Worm (Caenorhabditis elegans) whole organism, L1 larva: ENCODE results near the gene adt-1.
A peak's percentile ranks its signal among the peaks of the same experiment; 100 is the strongest.

Experiments used
- C04F5.9 ChIP-seq: sonication (generic microtip); optimal IDR thresholded peaks from 2 replicates; lab custom pipeline; 2016; ENCODE audit warnings: missing genetic modification characterization, missing compliant biosample characterization
- blmp-1 ChIP-seq: fragments of 150-350 bp; optimal IDR thresholded peaks from 2 replicates; lab custom pipeline; 2014; ENCODE audit warnings: missing biosample characterization, missing genetic modification characterization
- ceh-63 ChIP-seq: fragments of 200-800 bp; sonication (Bioruptor generic); optimal IDR thresholded peaks from 2 replicates; lab custom pipeline; 2018; ENCODE audit warnings: mild to moderate bottlenecking, missing genetic modification characterization, missing compliant biosample characterization
- ceh-82 ChIP-seq, 3 experiments: fragments of 150-350 bp in 1 of 3; sonication (generic microtip) in 2 of 3; optimal IDR thresholded peaks; 2 replicates each; lab custom pipeline; 2014 to 2017; ENCODE audit warnings: missing biosample characterization in 3 of 3, missing genetic modification characterization in 3 of 3
- ces-1 ChIP-seq: fragments of 150-350 bp; optimal IDR thresholded peaks from 2 replicates; lab custom pipeline; 2014; ENCODE audit warnings: missing biosample characterization, missing genetic modification reagents, missing genetic modification characterization
- grh-1 ChIP-seq: fragments of 200-800 bp; sonication (Bioruptor generic); IDR thresholded peaks from 2 replicates; pipeline ENCODE4 v1.3.6; 2022; ENCODE audit warnings: missing genetic modification reagents, missing genetic modification characterization, missing compliant biosample characterization
- jun-1 ChIP-seq: fragments of 150-350 bp; optimal IDR thresholded peaks from 2 replicates; lab custom pipeline; 2014; ENCODE audit warnings: missing biosample characterization, missing genetic modification reagents, missing genetic modification characterization
- lin-35 ChIP-seq, 2 experiments: fragments of 150-350 bp; optimal IDR thresholded peaks; 2 replicates each; lab custom pipeline; 2014; ENCODE audit warnings: missing biosample characterization in 2 of 2, missing genetic modification characterization in 2 of 2, missing genetic modification reagents in 2 of 2
- pag-3 ChIP-seq: sonication (generic microtip); optimal IDR thresholded peaks from 2 replicates; lab custom pipeline; 2017; ENCODE audit warnings: missing genetic modification characterization, mild to moderate bottlenecking, missing compliant biosample characterization, antibody characterized with exemption, borderline replicate concordance; ENCODE audit not compliant: insufficient read depth
- pax-3 ChIP-seq: fragments of 200-800 bp; sonication (Bioruptor generic); optimal IDR thresholded peaks from 2 replicates; lab custom pipeline; 2018; ENCODE audit warnings: mild to moderate bottlenecking, missing genetic modification characterization, moderate library complexity, missing compliant biosample characterization
- snpc-4 ChIP-seq: fragments of 150-350 bp; optimal IDR thresholded peaks from 2 replicates; lab custom pipeline; 2014; ENCODE audit warnings: missing biosample characterization, missing genetic modification characterization
- unc-130 ChIP-seq: fragments of 150-350 bp; optimal IDR thresholded peaks from 2 replicates; lab custom pipeline; 2017; ENCODE audit warnings: missing biosample characterization, missing genetic modification characterization, inconsistent platforms
- unc-30 ChIP-seq: sonication (generic microtip); optimal IDR thresholded peaks from 2 replicates; lab custom pipeline; 2017; ENCODE audit warnings: missing biosample characterization, missing genetic modification characterization

- peak; percentile 41 for TF ChIP-seq blmp-1 (tag; lab: Kevin White, UChicago)
- no peak for TF ChIP-seq pax-3
- TF ChIP-seq jun-1 (tag; lab: Kevin White, UChicago): no peak
- TF ChIP-seq pag-3 (tag; lab: Kevin White, UChicago): no peak
- no peak for TF ChIP-seq C04F5.9 (tag; lab: Kevin White, UChicago)
- no peak for TF ChIP-seq snpc-4
- no peak for TF ChIP-seq ces-1 (GFP tag; lab: Kevin White, UChicago)
- no peak for TF ChIP-seq grh-1 (GFP tag; lab: Robert Waterston, UW)
- no peak for TF ChIP-seq ceh-63
- TF ChIP-seq unc-30: no peak
- TF ChIP-seq ceh-82 (tag; optimal IDR thresholded peaks at IDR 0.05; lab: Kevin White, UChicago): no peak
- no peak for TF ChIP-seq lin-35 (GFP tag; optimal IDR thresholded peaks at IDR 0.05; lab: Kevin White, UChicago)
- no peak for TF ChIP-seq unc-130 (tag; lab: Kevin White, UChicago)
Measured at ce11 chrX:12656420-12657033, 22.1 kb upstream of the adt-1 start.
